Fruit fly (Drosophila melanogaster): Measurements from ENCODE around the gene Sec13.

DNA sequence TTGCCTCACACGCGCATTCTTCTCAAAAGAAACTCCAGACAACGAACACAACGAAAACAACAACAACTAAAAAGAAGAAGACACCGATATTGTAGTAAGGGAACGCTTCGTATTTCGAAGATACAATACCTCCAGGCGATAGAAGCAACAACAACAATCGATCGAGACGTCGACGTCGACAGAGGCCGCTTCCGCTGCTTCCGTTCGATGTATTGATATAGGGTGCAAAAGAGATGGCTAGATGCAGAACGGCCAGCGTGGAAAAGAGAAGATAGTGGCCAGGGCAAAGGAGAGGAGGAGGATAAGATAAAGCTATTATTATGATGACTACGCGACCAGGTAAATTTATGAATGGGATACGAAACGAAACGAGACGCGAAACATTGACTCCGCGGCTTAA lies 40.9 kb upstream of the Sec13 start:
- TF ChIP-seq Vsx2 (GFP tag; optimal IDR thresholded peaks at IDR 0.05; ENCODE audit: partially characterized antibody) (no peak), h (GFP tag; optimal IDR thresholded peaks at IDR 0.05) (no peak), CrebA (GFP tag; optimal IDR thresholded peaks at IDR 0.05; ENCODE audit: borderline replicate concordance) (no peak), Dfd (GFP tag; optimal IDR thresholded peaks at IDR 0.05) (no peak), dsf (GFP tag; optimal IDR thresholded peaks at IDR 0.05; ENCODE audit: borderline replicate concordance) (no peak), br (GFP tag; optimal IDR thresholded peaks at IDR 0.05) (no peak)

All from whole organism, wandering third instar larva.